Worm (Caenorhabditis elegans) whole organism, L3 larva: ENCODE measurements around the gene dpff-1.

Experiments used
- R02D3.7 ChIP-seq: fragments of 150-350 bp; optimal IDR thresholded peaks from 2 replicates; lab custom pipeline; 2014; ENCODE audit warnings: missing biosample characterization, missing genetic modification characterization
- ama-1 ChIP-seq: fragments of 150-350 bp; optimal IDR thresholded peaks from 2 replicates; lab custom pipeline; 2018
- ceh-16 ChIP-seq: sonication (generic microtip); optimal IDR thresholded peaks from 2 replicates; lab custom pipeline; 2017; ENCODE audit warnings: missing biosample characterization, missing genetic modification characterization
- ceh-28 ChIP-seq: fragments of 150-350 bp; optimal IDR thresholded peaks from 2 replicates; lab custom pipeline; 2014; ENCODE audit warnings: missing biosample characterization, missing genetic modification reagents, missing genetic modification characterization
- ceh-82 ChIP-seq: fragments of 150-350 bp; optimal IDR thresholded peaks from 2 replicates; lab custom pipeline; 2014; ENCODE audit warnings: missing biosample characterization, missing genetic modification characterization
- ceh-9 ChIP-seq: sonication (generic microtip); optimal IDR thresholded peaks from 2 replicates; lab custom pipeline; 2018; ENCODE audit warnings: missing biosample characterization, missing genetic modification characterization
- egl-27 ChIP-seq: sonication (generic microtip); optimal IDR thresholded peaks from 4 replicates; lab custom pipeline; 2017; ENCODE audit warnings: missing biosample characterization, missing genetic modification reagents, missing genetic modification characterization
- elt-1 ChIP-seq: fragments of 150-350 bp; optimal IDR thresholded peaks from 2 replicates; lab custom pipeline; 2014; ENCODE audit warnings: missing biosample characterization, missing genetic modification characterization
- elt-2 ChIP-seq: sonication (generic microtip); optimal IDR thresholded peaks from 2 replicates; lab custom pipeline; 2016; ENCODE audit warnings: missing genetic modification reagents, mild to moderate bottlenecking, missing genetic modification characterization, missing compliant biosample characterization
- eor-1 ChIP-seq, 2 experiments: fragments of 150-350 bp; optimal IDR thresholded peaks; 2 replicates each; lab custom pipeline; 2014 to 2018; ENCODE audit warnings: missing biosample characterization in 2 of 2, missing genetic modification characterization in 2 of 2
- fkh-10 ChIP-seq: sonication (generic microtip); optimal IDR thresholded peaks from 2 replicates; lab custom pipeline; 2017; ENCODE audit warnings: missing biosample characterization, missing genetic modification reagents, missing genetic modification characterization
- fkh-2 ChIP-seq: fragments of 150-350 bp; optimal IDR thresholded peaks from 2 replicates; lab custom pipeline; 2014; ENCODE audit warnings: missing biosample characterization, missing genetic modification reagents, missing genetic modification characterization
- fos-1 ChIP-seq: fragments of 150-350 bp; optimal IDR thresholded peaks from 2 replicates; lab custom pipeline; 2014; ENCODE audit warnings: missing biosample characterization, missing genetic modification characterization
- hmg-11 ChIP-seq: sonication (generic microtip); optimal IDR thresholded peaks from 2 replicates; lab custom pipeline; 2016; ENCODE audit warnings: missing genetic modification characterization, missing compliant biosample characterization
- jun-1 ChIP-seq: fragments of 150-350 bp; optimal IDR thresholded peaks from 2 replicates; lab custom pipeline; 2014; ENCODE audit warnings: missing biosample characterization, missing genetic modification reagents, missing genetic modification characterization
- lin-15B ChIP-seq: fragments of 150-350 bp; optimal IDR thresholded peaks from 2 replicates; lab custom pipeline; 2014; ENCODE audit warnings: missing biosample characterization, missing genetic modification characterization
- lin-39 ChIP-seq: fragments of 150-350 bp; optimal IDR thresholded peaks from 2 replicates; lab custom pipeline; 2018; ENCODE audit warnings: missing biosample characterization, missing genetic modification reagents, missing genetic modification characterization
- lsy-12 ChIP-seq: sonication (generic microtip); optimal IDR thresholded peaks from 2 replicates; lab custom pipeline; 2016; ENCODE audit warnings: mild to moderate bottlenecking, missing genetic modification characterization, missing compliant biosample characterization
- mdl-1 ChIP-seq: fragments of 150-350 bp; optimal IDR thresholded peaks from 2 replicates; lab custom pipeline; 2014; ENCODE audit warnings: missing biosample characterization, missing genetic modification characterization
- mml-1 ChIP-seq: fragments of 150-350 bp; sonication (generic microtip); optimal IDR thresholded peaks from 3 replicates; lab custom pipeline; 2014; ENCODE audit warnings: missing biosample characterization, missing genetic modification characterization
- nfya-1 ChIP-seq: sonication (generic microtip); optimal IDR thresholded peaks from 2 replicates; lab custom pipeline; 2017; ENCODE audit warnings: missing genetic modification characterization, mild to moderate bottlenecking, missing compliant biosample characterization, antibody characterized with exemption, moderate library complexity; ENCODE audit not compliant: insufficient read depth
- nhr-11 ChIP-seq: fragments of 150-350 bp; optimal IDR thresholded peaks from 2 replicates; lab custom pipeline; 2014; ENCODE audit warnings: missing biosample characterization, missing genetic modification characterization
- nhr-12 ChIP-seq: fragments of 150-350 bp; optimal IDR thresholded peaks from 2 replicates; lab custom pipeline; 2014; ENCODE audit warnings: missing biosample characterization, missing genetic modification characterization
- nhr-23 ChIP-seq: fragments of 150-350 bp; optimal IDR thresholded peaks from 2 replicates; lab custom pipeline; 2014; ENCODE audit warnings: missing biosample characterization, missing genetic modification reagents, missing genetic modification characterization
- nhr-237 ChIP-seq: fragments of 150-350 bp; optimal IDR thresholded peaks from 2 replicates; lab custom pipeline; 2014; ENCODE audit warnings: missing biosample characterization, missing genetic modification characterization
- nhr-25 ChIP-seq: sonication (generic microtip); optimal IDR thresholded peaks from 2 replicates; lab custom pipeline; 2017; ENCODE audit warnings: missing biosample characterization, missing genetic modification characterization
- nhr-28 ChIP-seq: fragments of 150-350 bp; optimal IDR thresholded peaks from 2 replicates; lab custom pipeline; 2014; ENCODE audit warnings: missing biosample characterization, missing genetic modification characterization
- nhr-43 ChIP-seq: sonication (generic microtip); optimal IDR thresholded peaks from 2 replicates; lab custom pipeline; 2016; ENCODE audit warnings: mild to moderate bottlenecking, missing genetic modification characterization, missing compliant biosample characterization; ENCODE audit not compliant: poor library complexity, severe bottlenecking
- nhr-67 ChIP-seq: fragments of 150-350 bp; optimal IDR thresholded peaks from 2 replicates; lab custom pipeline; 2014; ENCODE audit warnings: missing biosample characterization, missing genetic modification characterization
- nhr-76 ChIP-seq: fragments of 150-350 bp; sonication (generic microtip); optimal IDR thresholded peaks from 5 replicates; lab custom pipeline; 2014; ENCODE audit warnings: missing biosample characterization, missing genetic modification characterization
- nhr-77 ChIP-seq: fragments of 150-350 bp; optimal IDR thresholded peaks from 2 replicates; lab custom pipeline; 2014; ENCODE audit warnings: missing biosample characterization, missing genetic modification characterization
- pha-4 ChIP-seq: fragments of 150-350 bp; optimal IDR thresholded peaks from 2 replicates; lab custom pipeline; 2014; ENCODE audit warnings: missing biosample characterization, missing genetic modification reagents, missing genetic modification characterization
- pqm-1 ChIP-seq: fragments of 150-350 bp; optimal IDR thresholded peaks from 2 replicates; lab custom pipeline; 2017; ENCODE audit warnings: missing biosample characterization, missing genetic modification characterization, inconsistent platforms
- skn-1 ChIP-seq: fragments of 150-350 bp; optimal IDR thresholded peaks from 2 replicates; lab custom pipeline; 2014; ENCODE audit warnings: missing biosample characterization, missing genetic modification characterization
- snpc-4 ChIP-seq: fragments of 150-350 bp; optimal IDR thresholded peaks from 2 replicates; lab custom pipeline; 2014; ENCODE audit warnings: missing biosample characterization, missing genetic modification characterization
- tbx-2 ChIP-seq: sonication (generic microtip); optimal IDR thresholded peaks from 2 replicates; lab custom pipeline; 2016; ENCODE audit warnings: mild to moderate bottlenecking, missing genetic modification characterization, missing compliant biosample characterization
- unc-39 ChIP-seq: sonication (generic microtip); optimal IDR thresholded peaks from 4 replicates; lab custom pipeline; 2017; ENCODE audit warnings: missing biosample characterization, missing genetic modification characterization
- unc-62 ChIP-seq: fragments of 150-350 bp; sonication (generic microtip); optimal IDR thresholded peaks from 4 replicates; lab custom pipeline; 2014; ENCODE audit warnings: missing biosample characterization, missing genetic modification reagents, missing genetic modification characterization
- zag-1 ChIP-seq: fragments of 150-350 bp; optimal IDR thresholded peaks from 2 replicates; lab custom pipeline; 2014; ENCODE audit warnings: missing biosample characterization, missing genetic modification characterization
- ztf-11 ChIP-seq: fragments of 150-350 bp; optimal IDR thresholded peaks from 2 replicates; lab custom pipeline; 2014; ENCODE audit warnings: missing biosample characterization, missing genetic modification characterization
- ztf-4 ChIP-seq: fragments of 150-350 bp; optimal IDR thresholded peaks from 2 replicates; lab custom pipeline; 2014; ENCODE audit warnings: missing biosample characterization, missing genetic modification characterization

dpff-1 gene

ce11 chrIII:5876140-5876675 lies 29.9 kb downstream of the dpff-1 start, which contains the start of gene aldo-2 (continued):
- TF ChIP-seq ztf-4: no peak
- no peak for TF ChIP-seq nhr-76 (tag; lab: Kevin White, UChicago)
- no peak for TF ChIP-seq unc-39 (tag; lab: Kevin White, UChicago)
- TF ChIP-seq fkh-2 (tag; lab: Kevin White, UChicago): no peak
- no peak for TF ChIP-seq fos-1 (tag; lab: Kevin White, UChicago)
- TF ChIP-seq nhr-67 (tag; lab: Kevin White, UChicago): no peak
- no peak for TF ChIP-seq mml-1 (tag; lab: Kevin White, UChicago)
- TF ChIP-seq ama-1 (lab: Kevin White, UChicago): peak; percentile 93
- no peak for TF ChIP-seq skn-1
- TF ChIP-seq fkh-10 (GFP tag; lab: Kevin White, UChicago): no peak
- TF ChIP-seq ceh-16: no peak
- TF ChIP-seq egl-27 (tag; lab: Kevin White, UChicago): no peak
- peak; percentile 27 for TF ChIP-seq lsy-12 (tag; lab: Kevin White, UChicago)
- TF ChIP-seq R02D3.7 (tag; lab: Kevin White, UChicago): no peak
- TF ChIP-seq nhr-23 (tag; lab: Kevin White, UChicago): peak; percentile 43
- TF ChIP-seq nhr-25 (tag; lab: Kevin White, UChicago): peak; percentile 58
- no peak for TF ChIP-seq nhr-77 (tag; lab: Kevin White, UChicago)
- TF ChIP-seq ceh-82 (tag; lab: Kevin White, UChicago): no peak

ce11 chrIII:5875705-5876104 lies 30.4 kb downstream of the dpff-1 start:
- no peak for TF ChIP-seq fos-1 (tag; lab: Kevin White, UChicago)
- TF ChIP-seq ceh-82 (tag; lab: Kevin White, UChicago): no peak
- peak; percentile 48 for TF ChIP-seq elt-2 (tag; lab: Kevin White, UChicago)
- no peak for TF ChIP-seq unc-39 (tag; lab: Kevin White, UChicago)
- TF ChIP-seq nhr-23 (tag; lab: Kevin White, UChicago): no peak
- TF ChIP-seq ceh-9 (tag; lab: Kevin White, UChicago): no peak
- TF ChIP-seq elt-1 (tag; lab: Kevin White, UChicago): peak; percentile 64
- no peak for TF ChIP-seq pha-4 (tag; lab: Kevin White, UChicago)
- no peak for TF ChIP-seq pqm-1

ce11 chrIII:5875418-5875702 lies 30.8 kb downstream of the dpff-1 start:
- no peak for TF ChIP-seq jun-1 (tag; lab: Kevin White, UChicago)
- TF ChIP-seq hmg-11: no peak
- TF ChIP-seq nhr-237 (tag; lab: Kevin White, UChicago): no peak
- no peak for TF ChIP-seq nhr-11
- no peak for TF ChIP-seq nhr-28 (tag; lab: Kevin White, UChicago)
- TF ChIP-seq snpc-4 (tag; lab: Kevin White, UChicago): no peak
- TF ChIP-seq R02D3.7 (tag; lab: Kevin White, UChicago): no peak
- no peak for TF ChIP-seq ama-1 (lab: Kevin White, UChicago)
- no peak for TF ChIP-seq elt-1 (tag; lab: Kevin White, UChicago)
- no peak for TF ChIP-seq ceh-28 (tag; lab: Kevin White, UChicago)
- TF ChIP-seq ceh-16: no peak
- TF ChIP-seq nhr-12 (tag; lab: Kevin White, UChicago): no peak
- TF ChIP-seq elt-2 (tag; lab: Kevin White, UChicago): no peak

- TF ChIP-seq nhr-43 (tag; lab: Kevin White, UChicago) (peak; percentile 52), nhr-237 (tag; lab: Kevin White, UChicago) (no peak), ztf-11 (no peak), ama-1 (lab: Kevin White, UChicago) (peak; percentile 48)
Observed at ce11 chrIII:5874664-5875417, 31.3 kb downstream of the dpff-1 start.

ce11 chrIII:5874263-5874662 lies 31.9 kb downstream of the dpff-1 start:
- TF ChIP-seq lin-15B (tag; lab: Kevin White, UChicago) (no peak), zag-1 (tag; lab: Kevin White, UChicago) (no peak), pqm-1 (peak; percentile 8), nhr-237 (tag; lab: Kevin White, UChicago) (no peak), egl-27 (tag; lab: Kevin White, UChicago) (no peak), mdl-1 (tag; lab: Kevin White, UChicago) (no peak), elt-1 (tag; lab: Kevin White, UChicago) (no peak), fkh-10 (GFP tag; lab: Kevin White, UChicago) (no peak), skn-1 (no peak), lin-39 (no peak), nhr-12 (tag; lab: Kevin White, UChicago) (no peak), tbx-2 (tag; lab: Kevin White, UChicago) (no peak), nhr-76 (tag; lab: Kevin White, UChicago) (peak; percentile 5), ceh-28 (tag; lab: Kevin White, UChicago) (no peak), ama-1 (lab: Kevin White, UChicago) (peak; percentile 96), ceh-82 (tag; lab: Kevin White, UChicago) (no peak), ztf-4 (peak; percentile 14), jun-1 (tag; lab: Kevin White, UChicago) (peak; percentile 48), mml-1 (tag; lab: Kevin White, UChicago) (no peak), unc-62 (GFP tag; lab: Kevin White, UChicago) (peak; percentile 66), fos-1 (tag; lab: Kevin White, UChicago) (peak; percentile 5), nfya-1 (tag; lab: Kevin White, UChicago) (no peak), nhr-25 (tag; lab: Kevin White, UChicago) (peak; percentile 64), nhr-23 (tag; lab: Kevin White, UChicago) (peak; percentile 78), R02D3.7 (tag; lab: Kevin White, UChicago) (no peak), eor-1 (tag; optimal IDR thresholded peaks at IDR 0.05; lab: Kevin White, UChicago) (no peak)
